Fruit fly (Drosophila melanogaster): Measurements from ENCODE around the gene CG7857.

Gene CG7857

DNA sequence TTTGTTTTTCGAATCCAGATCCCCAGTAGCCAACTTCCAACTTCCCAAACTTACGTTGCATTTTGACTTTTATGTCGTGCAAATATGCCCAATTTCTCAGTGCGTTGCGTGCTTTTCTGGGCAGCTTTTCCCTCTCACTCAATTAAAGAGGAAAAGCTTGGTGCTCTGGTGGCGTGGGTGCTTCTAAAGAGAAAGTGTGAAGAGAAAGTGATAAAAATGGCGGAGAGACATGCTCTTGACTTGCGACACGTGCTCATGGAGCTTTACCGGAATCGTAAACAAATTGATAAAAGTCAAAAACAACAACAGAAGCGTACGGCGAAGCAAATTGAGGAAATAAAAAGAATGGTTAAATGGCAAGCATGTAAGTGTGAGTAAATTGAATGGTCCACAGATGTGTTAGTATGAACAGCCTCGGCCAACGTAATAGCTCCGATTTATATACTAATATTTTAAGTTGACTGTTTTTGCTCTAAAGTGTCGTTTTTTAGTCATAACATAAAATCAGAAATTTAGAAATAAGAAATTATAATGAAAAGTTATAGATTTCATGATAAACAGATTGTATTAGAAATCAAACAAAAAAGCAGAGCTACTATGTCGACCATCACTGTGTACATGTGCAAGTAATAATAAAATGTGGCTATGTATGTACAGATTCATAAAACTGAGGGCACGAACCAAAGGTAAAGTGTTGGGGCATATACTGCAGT, 10.7 kb downstream of the CG7857 start:
- no peak for TF ChIP-seq Sry-δ (GFP tag; optimal IDR thresholded peaks at IDR 0.05)
- no peak; the same call in none of the 2 replicates for TF ChIP-seq stc (GFP tag; IDR thresholded peaks at IDR 0.05)
- TF ChIP-seq p53 (GFP tag; optimal IDR thresholded peaks at IDR 0.05) = no peak
- TF ChIP-seq danr (GFP tag; IDR thresholded peaks at IDR 0.05) = no peak
- TF ChIP-seq nmo (GFP tag; optimal IDR thresholded peaks at IDR 0.05) = peak; percentile 15
- TF ChIP-seq CG18599 (GFP tag; optimal IDR thresholded peaks at IDR 0.05) = peak; percentile 44
- TF ChIP-seq E2f1 (GFP tag; IDR thresholded peaks at IDR 0.05) = peak; percentile 34; the same call in 1 of the 2 replicates
- TF ChIP-seq cg (GFP tag; optimal IDR thresholded peaks at IDR 0.05) = peak; percentile 41
- TF ChIP-seq CG7839 (tag; optimal IDR thresholded peaks at IDR 0.05) = peak; percentile 46
- TF ChIP-seq CG6765 (GFP tag; optimal IDR thresholded peaks at IDR 0.05) = no peak
- peak; percentile 42 for TF ChIP-seq Sox102F (GFP tag; optimal IDR thresholded peaks at IDR 0.05)
- TF ChIP-seq Hr51 (GFP tag; optimal IDR thresholded peaks at IDR 0.05) = peak in 1 of 2 experiments; percentile 27
- peak; percentile 3 for TF ChIP-seq kah (GFP tag; optimal IDR thresholded peaks at IDR 0.05)
- peak; percentile 43 for TF ChIP-seq CG2678 (tag; optimal IDR thresholded peaks at IDR 0.05)
- peak; percentile 82 for TF ChIP-seq cwo (GFP tag; optimal IDR thresholded peaks at IDR 0.05)
- TF ChIP-seq Jarid2 (GFP tag; optimal IDR thresholded peaks at IDR 0.05) = peak; percentile 3
- peak; percentile 16 for TF ChIP-seq CG12104 (GFP tag; optimal IDR thresholded peaks at IDR 0.05)
- no peak for TF ChIP-seq CG12236 (GFP tag; optimal IDR thresholded peaks at IDR 0.05)
- no peak for TF ChIP-seq prd (optimal IDR thresholded peaks at IDR 0.05)
- TF ChIP-seq prd (GFP tag; IDR thresholded peaks at IDR 0.05) = 0 out of 3 replicates have a peak, but pooled peaks have one; percentile 26
- peak; percentile 60; the same call in 1 of the 3 replicates for TF ChIP-seq CG34422 (GFP tag; IDR thresholded peaks at IDR 0.05)
- no peak for TF ChIP-seq Hr39 (optimal IDR thresholded peaks at IDR 0.05)
- TF ChIP-seq Ets65A (GFP tag) = peak; percentile 30
- peak; percentile 26 for TF ChIP-seq CG5245 (GFP tag; optimal IDR thresholded peaks at IDR 0.05)
- 0 out of 2 replicates have a peak, but pooled peaks have one; percentile 53 for TF ChIP-seq Awh (GFP tag; IDR thresholded peaks at IDR 0.05)
- TF ChIP-seq Fer1 (GFP tag; optimal IDR thresholded peaks at IDR 0.05) = peak; percentile 28
- TF ChIP-seq sisA (GFP tag; IDR thresholded peaks at IDR 0.05) = peak; percentile 43; the same call in 1 of the 2 replicates
- TF ChIP-seq chm (GFP tag; IDR thresholded peaks at IDR 0.05) = 0 out of 2 replicates have a peak, but pooled peaks have one; percentile 37
- TF ChIP-seq Xrp1 (GFP tag; IDR thresholded peaks at IDR 0.05) = 0 out of 2 replicates have a peak, but pooled peaks have one; percentile 11
- peak; percentile 14 for TF ChIP-seq az2 (GFP tag; optimal IDR thresholded peaks at IDR 0.05)
- peak; percentile 32 for TF ChIP-seq Max (GFP tag; optimal IDR thresholded peaks at IDR 0.05)
- TF ChIP-seq CG6254 (GFP tag; optimal IDR thresholded peaks at IDR 0.05) = peak; percentile 8
- no peak for TF ChIP-seq Vsx1 (GFP tag; optimal IDR thresholded peaks at IDR 0.05)
- peak; percentile 13 for TF ChIP-seq CG8359 (GFP tag; optimal IDR thresholded peaks at IDR 0.05; ENCODE audit: borderline replicate concordance)
- peak; percentile 3 for TF ChIP-seq D19B (GFP tag; optimal IDR thresholded peaks at IDR 0.05)
- no peak for TF ChIP-seq CG31224 (GFP tag; IDR thresholded peaks at IDR 0.05)
- TF ChIP-seq CG10147 (GFP tag; optimal IDR thresholded peaks at IDR 0.05) = peak; percentile 15
- 0 out of 2 replicates have a peak, but pooled peaks have one; percentile 36 for TF ChIP-seq Ada2b (GFP tag; IDR thresholded peaks at IDR 0.05)
- no peak for TF ChIP-seq CG1647 (GFP tag; optimal IDR thresholded peaks at IDR 0.05)
- peak; percentile 48 for TF ChIP-seq CG17359 (tag; optimal IDR thresholded peaks at IDR 0.05)
- peak; percentile 30 for TF ChIP-seq grau (tag; optimal IDR thresholded peaks at IDR 0.05)
- peak; percentile 8 for TF ChIP-seq CG18476 (GFP tag; optimal IDR thresholded peaks at IDR 0.05)
- TF ChIP-seq Meics (GFP tag; optimal IDR thresholded peaks at IDR 0.05) = peak; percentile 8
- no peak for TF ChIP-seq abd-A (tag; optimal IDR thresholded peaks at IDR 0.05)
- no peak for TF ChIP-seq CG10565 (GFP tag; optimal IDR thresholded peaks at IDR 0.05)
- peak; percentile 33 for TF ChIP-seq D19A (tag; optimal IDR thresholded peaks at IDR 0.05)
- peak; percentile 56 for TF ChIP-seq fd96Cb (tag; optimal IDR thresholded peaks at IDR 0.05)
- TF ChIP-seq dimm (GFP tag; IDR thresholded peaks at IDR 0.05) = no peak
- TF ChIP-seq phol (tag; optimal IDR thresholded peaks at IDR 0.05) = peak; percentile 36
